Worm (Caenorhabditis elegans) whole organism, L3 larva: ENCODE results near the gene dyf-6.

Experiments used
- ama-1 ChIP-seq: fragments of 150-350 bp; optimal IDR thresholded peaks from 2 replicates; lab custom pipeline; 2018
- elt-3 ChIP-seq, 3 experiments: fragments of 150-350 bp in 1 of 3; sonication (generic microtip) in 2 of 3; optimal IDR thresholded peaks; 2 replicates in 2 of 3; 4 replicates in 1 of 3; lab custom pipeline; 2014 to 2017; ENCODE audit warnings: missing biosample characterization in 3 of 3, missing genetic modification characterization in 3 of 3
- fkh-10 ChIP-seq: sonication (generic microtip); optimal IDR thresholded peaks from 2 replicates; lab custom pipeline; 2017; ENCODE audit warnings: missing biosample characterization, missing genetic modification reagents, missing genetic modification characterization
- lin-39 ChIP-seq: fragments of 150-350 bp; optimal IDR thresholded peaks from 2 replicates; lab custom pipeline; 2018; ENCODE audit warnings: missing biosample characterization, missing genetic modification reagents, missing genetic modification characterization
- nhr-28 ChIP-seq: fragments of 150-350 bp; optimal IDR thresholded peaks from 2 replicates; lab custom pipeline; 2014; ENCODE audit warnings: missing biosample characterization, missing genetic modification characterization
- nhr-77 ChIP-seq: fragments of 150-350 bp; optimal IDR thresholded peaks from 2 replicates; lab custom pipeline; 2014; ENCODE audit warnings: missing biosample characterization, missing genetic modification characterization
- pha-4 ChIP-seq: fragments of 150-350 bp; optimal IDR thresholded peaks from 2 replicates; lab custom pipeline; 2014; ENCODE audit warnings: missing biosample characterization, missing genetic modification reagents, missing genetic modification characterization
- pqm-1 ChIP-seq: fragments of 150-350 bp; optimal IDR thresholded peaks from 2 replicates; lab custom pipeline; 2017; ENCODE audit warnings: missing biosample characterization, missing genetic modification characterization, inconsistent platforms
- skn-1 ChIP-seq: fragments of 150-350 bp; optimal IDR thresholded peaks from 2 replicates; lab custom pipeline; 2014; ENCODE audit warnings: missing biosample characterization, missing genetic modification characterization
- ztf-11 ChIP-seq: fragments of 150-350 bp; optimal IDR thresholded peaks from 2 replicates; lab custom pipeline; 2014; ENCODE audit warnings: missing biosample characterization, missing genetic modification characterization

- no peak for TF ChIP-seq lin-39 (tag; lab: Kevin White, UChicago)
- no peak for TF ChIP-seq ama-1 (lab: Kevin White, UChicago)
- no peak for TF ChIP-seq pqm-1 (tag; lab: Kevin White, UChicago)
- no peak for TF ChIP-seq elt-3 (tag; optimal IDR thresholded peaks at IDR 0.05; lab: Kevin White, UChicago)
- no peak for TF ChIP-seq nhr-77
- no peak for TF ChIP-seq skn-1
- TF ChIP-seq nhr-28 (tag; lab: Kevin White, UChicago) = no peak
- TF ChIP-seq fkh-10 (GFP tag; lab: Kevin White, UChicago) = no peak
- TF ChIP-seq ztf-11 (tag; lab: Kevin White, UChicago) = no peak
- no peak for TF ChIP-seq pha-4
These were observed 41.8 kb upstream of the dyf-6 start for ce11 chrX:10428109-10428508.
